Fruit fly (Drosophila melanogaster) whole organism, wandering third instar larva: ENCODE data around the gene Exn.
A peak's percentile ranks its signal among the peaks of the same experiment; 100 is the strongest.
"Not testable (repeated sequence)": the region's sequence is repeated elsewhere in the genome, so short reads cannot be mapped to it uniquely, and the experiment has no call there.

Source experiments
- Abd-B ChIP-seq: fragments of >200 bp; optimal IDR thresholded peaks from 2 replicates; lab custom pipeline; 2017; ENCODE audit warnings: missing biosample characterization, missing genetic modification characterization
- CG32264 ChIP-seq: fragments of 200-800 bp; sonication (Bioruptor generic); optimal IDR thresholded peaks from 2 replicates; lab custom pipeline; 2016; ENCODE audit warnings: missing biosample characterization, missing genetic modification characterization
- CG9705 ChIP-seq: fragments of 200-800 bp; sonication (Bioruptor generic); optimal IDR thresholded peaks from 2 replicates; lab custom pipeline; 2018; ENCODE audit warnings: missing biosample characterization, mild to moderate bottlenecking, missing genetic modification characterization
- CrebA ChIP-seq: fragments of 200-800 bp; sonication (Bioruptor generic); optimal IDR thresholded peaks from 2 replicates; lab custom pipeline; 2016; ENCODE audit warnings: missing biosample characterization, mild to moderate bottlenecking, missing genetic modification characterization, borderline replicate concordance
- Dfd ChIP-seq: fragments of >200 bp; optimal IDR thresholded peaks from 2 replicates; lab custom pipeline; 2017; ENCODE audit warnings: missing biosample characterization, missing genetic modification characterization
- Dif ChIP-seq: fragments of 200-275, 200-300 bp; sonication (Bioruptor generic); optimal IDR thresholded peaks from 2 replicates; lab custom pipeline; 2018; ENCODE audit warnings: missing biosample characterization, missing genetic modification characterization; ENCODE audit not compliant: partially characterized antibody
- GATAd ChIP-seq: sonication (Bioruptor generic); optimal IDR thresholded peaks from 2 replicates; lab custom pipeline; 2016; ENCODE audit warnings: missing biosample characterization, missing genetic modification characterization
- HLH106 ChIP-seq: fragments of 200-800 bp; optimal IDR thresholded peaks from 3 replicates; lab custom pipeline; 2019; ENCODE audit warnings: missing biosample characterization, mild to moderate bottlenecking, missing genetic modification characterization, moderate library complexity
- Hnf4 ChIP-seq: fragments of 200-800 bp; sonication (Bioruptor generic); optimal IDR thresholded peaks from 2 replicates; lab custom pipeline; 2016; ENCODE audit warnings: missing biosample characterization, mild to moderate bottlenecking, missing genetic modification characterization
- Hr78 ChIP-seq: fragments of >200 bp; optimal IDR thresholded peaks from 2 replicates; lab custom pipeline; 2017; ENCODE audit warnings: missing biosample characterization, missing genetic modification characterization
- Hr83 ChIP-seq: fragments of 200-300 bp; sonication (Bioruptor generic); optimal IDR thresholded peaks from 2 replicates; lab custom pipeline; 2016; ENCODE audit warnings: missing biosample characterization, mild to moderate bottlenecking, missing genetic modification characterization, moderate library complexity; ENCODE audit not compliant: poor library complexity, severe bottlenecking
- Jra ChIP-seq: sonication (Bioruptor generic); optimal IDR thresholded peaks from 2 replicates; lab custom pipeline; 2016; ENCODE audit warnings: missing biosample characterization, missing genetic modification characterization
- Mio ChIP-seq: sonication (Bioruptor generic); optimal IDR thresholded peaks from 2 replicates; lab custom pipeline; 2016; ENCODE audit warnings: missing biosample characterization, missing genetic modification characterization
- Myc ChIP-seq: fragments of >200 bp; optimal IDR thresholded peaks from 2 replicates; lab custom pipeline; 2017
- N ChIP-seq: fragments of >200 bp; optimal IDR thresholded peaks from 2 replicates; lab custom pipeline; 2018; ENCODE audit warnings: missing biosample characterization, missing external identifiers, missing genetic modification characterization
- OdsH ChIP-seq: fragments of 200-800 bp; sonication (Bioruptor generic); optimal IDR thresholded peaks from 2 replicates; lab custom pipeline; 2016; ENCODE audit warnings: missing biosample characterization, mild to moderate bottlenecking, missing genetic modification characterization
- Rel ChIP-seq, 2 experiments: fragments of 200-800 bp; sonication (Bioruptor generic) in 1 of 2; optimal IDR thresholded peaks; 2 replicates in 1 of 2; 3 replicates in 1 of 2; lab custom pipeline; 2016 to 2019; ENCODE audit warnings: mild to moderate bottlenecking in 2 of 2, missing biosample characterization in 2 of 2, missing genetic modification characterization in 2 of 2, moderate library complexity in 1 of 2
- Sp1 ChIP-seq: fragments of 200-800 bp; sonication (Bioruptor generic); optimal IDR thresholded peaks from 3 replicates; lab custom pipeline; 2019; ENCODE audit warnings: missing biosample characterization, mild to moderate bottlenecking, missing genetic modification characterization, moderate library complexity
- Vsx2 ChIP-seq: fragments of 200-300, 225-300 bp; sonication (Bioruptor generic); optimal IDR thresholded peaks from 2 replicates; lab custom pipeline; 2018; ENCODE audit warnings: missing biosample characterization, missing genetic modification characterization; ENCODE audit not compliant: partially characterized antibody
- br ChIP-seq: fragments of 200-800 bp; sonication (Bioruptor generic); optimal IDR thresholded peaks from 2 replicates; lab custom pipeline; 2016; ENCODE audit warnings: missing biosample characterization, missing genetic modification characterization
- brk ChIP-seq: fragments of 200-800 bp; sonication (Bioruptor generic); optimal IDR thresholded peaks from 2 replicates; lab custom pipeline; 2016; ENCODE audit warnings: missing biosample characterization, mild to moderate bottlenecking, missing genetic modification characterization
- dl ChIP-seq, 2 experiments: fragments of 175-275, 200-275 bp in 1 of 2; fragments of 200-275 bp in 1 of 2; sonication (Bioruptor generic); optimal IDR thresholded peaks; lab custom pipeline; 2018; ENCODE audit warnings: mild to moderate bottlenecking in 2 of 2, missing biosample characterization in 2 of 2, missing genetic modification characterization in 2 of 2, moderate library complexity in 2 of 2; ENCODE audit not compliant: partially characterized antibody in 2 of 2, insufficient read depth in 1 of 2
- dmrt93B ChIP-seq: fragments of 200-800 bp; sonication (Bioruptor generic); optimal IDR thresholded peaks from 2 replicates; lab custom pipeline; 2018; ENCODE audit warnings: missing biosample characterization, mild to moderate bottlenecking, missing genetic modification characterization
- dsf ChIP-seq: sonication (Bioruptor generic); optimal IDR thresholded peaks from 2 replicates; lab custom pipeline; 2016; ENCODE audit warnings: missing biosample characterization, missing genetic modification characterization, borderline replicate concordance
- ey ChIP-seq: fragments of 200-800 bp; sonication (Bioruptor generic); optimal IDR thresholded peaks from 2 replicates; lab custom pipeline; 2016; ENCODE audit warnings: missing biosample characterization, missing genetic modification characterization
- foxo ChIP-seq, 2 experiments: fragments of 200-800 bp; sonication (Bioruptor generic); optimal IDR thresholded peaks; 2 replicates in 1 of 2; 3 replicates in 1 of 2; lab custom pipeline; 2016 to 2017; ENCODE audit warnings: missing biosample characterization in 2 of 2, missing genetic modification characterization in 2 of 2
- fru ChIP-seq: fragments of 200-800 bp; sonication (Bioruptor generic); optimal IDR thresholded peaks from 3 replicates; lab custom pipeline; 2016; ENCODE audit warnings: missing biosample characterization, mild to moderate bottlenecking, missing genetic modification characterization
- h ChIP-seq: fragments of 200-800 bp; sonication (Bioruptor generic); optimal IDR thresholded peaks from 3 replicates; lab custom pipeline; 2016; ENCODE audit warnings: missing biosample characterization, mild to moderate bottlenecking, missing genetic modification characterization
- jim ChIP-seq: fragments of 175-275, 200-325 bp; sonication (Bioruptor generic); optimal IDR thresholded peaks from 2 replicates; lab custom pipeline; 2016; ENCODE audit warnings: missing biosample characterization, mild to moderate bottlenecking, missing genetic modification characterization
- lola ChIP-seq: fragments of >200 bp; optimal IDR thresholded peaks from 2 replicates; lab custom pipeline; 2017; ENCODE audit warnings: missing biosample characterization, missing genetic modification characterization
- pan ChIP-seq: fragments of >200 bp; optimal IDR thresholded peaks from 2 replicates; lab custom pipeline; 2017
- psq ChIP-seq: fragments of 200-800 bp; sonication (Bioruptor generic); optimal IDR thresholded peaks from 3 replicates; lab custom pipeline; 2017; ENCODE audit warnings: missing biosample characterization, mild to moderate bottlenecking, missing genetic modification characterization, moderate library complexity
- rgr ChIP-seq: fragments of 200-800 bp; sonication (Bioruptor generic); optimal IDR thresholded peaks from 3 replicates; lab custom pipeline; 2016; ENCODE audit warnings: missing biosample characterization, mild to moderate bottlenecking, missing genetic modification characterization
- sage ChIP-seq: fragments of 200-800 bp; sonication (Bioruptor generic); optimal IDR thresholded peaks from 2 replicates; lab custom pipeline; 2016; ENCODE audit warnings: missing biosample characterization, mild to moderate bottlenecking, missing genetic modification characterization
- sv ChIP-seq: fragments of 200-800 bp; sonication (Bioruptor generic); optimal IDR thresholded peaks from 3 replicates; lab custom pipeline; 2016; ENCODE audit warnings: missing biosample characterization, missing genetic modification characterization
- tai ChIP-seq: sonication (Bioruptor generic); optimal IDR thresholded peaks from 2 replicates; lab custom pipeline; 2016; ENCODE audit warnings: missing biosample characterization, missing genetic modification characterization
- usp ChIP-seq: fragments of >200 bp; optimal IDR thresholded peaks from 2 replicates; lab custom pipeline; 2017; ENCODE audit warnings: missing biosample characterization, missing genetic modification characterization
- woc ChIP-seq: sonication (Bioruptor generic); optimal IDR thresholded peaks from 2 replicates; lab custom pipeline; 2016; ENCODE audit warnings: missing biosample characterization, mild to moderate bottlenecking, missing genetic modification characterization

Gene Exn

DNA sequence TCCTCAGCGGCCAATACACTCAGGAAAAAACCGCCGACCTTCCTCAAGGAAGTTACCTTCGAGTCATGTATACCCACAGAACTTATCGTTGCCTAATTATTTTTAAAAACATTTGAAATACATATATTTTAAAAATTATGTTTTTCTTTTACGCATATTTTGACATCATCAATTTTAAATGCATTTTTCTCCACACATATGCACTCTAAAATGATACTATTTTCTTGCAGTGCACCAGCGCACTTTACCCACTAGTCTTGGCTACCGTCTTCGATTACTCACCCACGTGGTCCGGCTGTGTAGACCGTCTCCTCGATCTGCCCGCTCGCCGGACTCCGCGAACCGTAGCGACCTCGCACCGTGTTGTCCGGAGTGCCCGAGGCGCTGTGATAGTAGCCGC is 28.5 kb upstream of the Exn start:
- TF ChIP-seq dmrt93B (GFP tag; lab: Kevin White, UChicago) (no peak), CrebA (no peak), rgr (GFP tag; lab: Kevin White, UChicago) (peak; percentile 4), tai (GFP tag; lab: Kevin White, UChicago) (no peak), HLH106 (no peak), br (GFP tag; lab: Kevin White, UChicago) (peak; percentile 16), Jra (GFP tag; lab: Kevin White, UChicago) (no peak), Sp1 (GFP tag; lab: Kevin White, UChicago) (no peak)

DNA sequence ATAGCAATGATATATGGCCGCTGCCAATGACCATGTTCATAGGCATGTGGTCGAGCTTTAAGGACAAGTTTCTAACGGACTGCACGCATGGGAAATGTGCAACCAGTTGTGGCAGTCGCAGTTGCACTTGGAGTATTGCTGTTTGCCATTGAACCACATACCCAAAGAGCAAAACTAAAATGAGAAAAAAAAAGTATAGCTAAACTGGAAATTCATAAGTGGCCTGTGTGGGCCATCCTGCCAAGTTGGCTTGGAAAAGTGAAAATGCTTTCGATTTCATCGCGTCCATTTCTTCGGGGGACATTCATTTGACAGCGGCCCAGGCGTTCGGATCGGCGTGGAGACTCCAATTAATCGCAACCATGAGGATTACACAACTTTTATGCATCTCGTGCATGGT is 25.8 kb upstream of the Exn start, which contains the start of gene Obp73a:
Gene Obp73a, plus strand, starts transcription at position 301 of the 400 bp plus-strand sequence.
- no peak for TF ChIP-seq Sp1 (GFP tag; lab: Kevin White, UChicago)
- TF ChIP-seq ey = no peak
- TF ChIP-seq brk (GFP tag; lab: Kevin White, UChicago) = no peak
- TF ChIP-seq pan (lab: Kevin White, UChicago) = no peak
- no peak for TF ChIP-seq lola (GFP tag; lab: Kevin White, UChicago)
- no peak for TF ChIP-seq sage (GFP tag; lab: Kevin White, UChicago)
- no peak for TF ChIP-seq jim
- TF ChIP-seq Dfd = no peak
- no peak for TF ChIP-seq Mio
- TF ChIP-seq Hr78 (GFP tag; lab: Kevin White, UChicago) = no peak
- no peak for TF ChIP-seq OdsH (GFP tag; lab: Kevin White, UChicago)
- TF ChIP-seq Jra (GFP tag; lab: Kevin White, UChicago) = no peak
- no peak for TF ChIP-seq dmrt93B (GFP tag; lab: Kevin White, UChicago)
- TF ChIP-seq CG9705 (GFP tag; lab: Kevin White, UChicago) = no peak
- TF ChIP-seq sv = no peak
- no peak for TF ChIP-seq foxo (GFP tag; optimal IDR thresholded peaks at IDR 0.05; lab: Kevin White, UChicago)
- no peak for TF ChIP-seq fru (GFP tag; lab: Kevin White, UChicago)
- no peak for TF ChIP-seq woc (GFP tag; lab: Kevin White, UChicago)
- TF ChIP-seq psq (GFP tag; lab: Kevin White, UChicago) = no peak
- TF ChIP-seq Vsx2 = no peak

DNA sequence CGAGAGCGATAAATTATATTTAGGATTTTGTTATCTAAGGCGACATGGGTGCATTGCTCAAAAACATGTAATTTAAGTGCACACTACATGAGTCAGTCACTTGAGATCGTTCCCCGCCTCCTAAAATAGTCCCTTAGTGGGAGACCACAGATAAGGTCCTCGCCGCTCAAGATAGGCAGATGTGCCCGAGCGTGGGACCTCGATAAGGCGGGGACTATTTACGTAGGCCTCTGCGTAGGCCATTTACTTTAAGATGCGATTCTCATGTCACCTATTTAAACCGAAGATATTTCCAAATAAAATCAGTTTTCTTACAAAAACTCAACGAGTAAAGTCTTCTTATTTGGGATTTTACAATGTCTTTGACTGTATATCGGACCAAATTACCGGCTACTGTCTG is 15.3 kb upstream of the Exn start, which contains the start of gene Ogdh:
Gene Ogdh, plus strand, starts transcription at position 301 of the 400 bp plus-strand sequence.
- TF ChIP-seq sv; brk (GFP tag; lab: Kevin White, UChicago); sage (GFP tag; lab: Kevin White, UChicago): not testable (repeated sequence)

DNA sequence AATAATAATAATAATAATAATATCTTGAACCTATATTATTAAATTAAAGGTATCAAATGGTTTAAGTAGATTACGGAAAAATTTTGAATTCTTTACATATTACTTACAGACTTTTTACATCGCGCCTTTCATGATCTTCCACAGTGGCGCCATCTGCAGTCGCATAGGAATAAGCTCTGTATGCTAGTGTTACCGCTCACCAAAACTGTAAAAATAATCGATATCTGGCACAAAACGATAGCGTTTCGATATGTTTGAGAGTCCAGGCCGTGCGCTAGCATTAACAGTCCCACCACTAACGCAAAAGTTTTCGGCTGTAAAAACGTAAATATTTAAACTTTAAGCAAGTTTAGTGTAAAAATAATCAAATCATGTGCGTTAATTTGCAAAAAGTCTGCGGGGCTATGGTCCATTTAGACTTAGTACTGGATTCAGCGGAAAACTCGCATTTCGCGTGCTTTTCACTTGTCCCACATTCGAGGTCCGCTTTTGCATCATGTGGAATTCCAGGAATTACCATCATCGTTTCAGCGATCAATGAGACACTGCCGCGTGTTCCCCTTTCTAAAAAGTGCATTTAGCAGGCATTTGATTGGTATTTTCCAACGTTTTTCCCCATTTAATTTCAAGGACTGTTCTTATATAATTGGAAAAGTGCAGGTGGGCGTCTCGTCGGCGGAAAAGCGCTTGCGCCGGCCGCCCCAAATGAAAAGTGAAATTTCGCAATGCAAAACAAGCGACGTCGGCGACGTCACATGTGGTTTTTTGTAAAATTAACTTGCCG is 14.4 kb upstream of the Exn start:
- TF ChIP-seq pan (lab: Kevin White, UChicago) = no peak
- peak; percentile 34 for TF ChIP-seq Hnf4 (GFP tag; lab: Kevin White, UChicago)
- no peak for TF ChIP-seq lola (GFP tag; lab: Kevin White, UChicago)
- peak; percentile 50 for TF ChIP-seq Hr83
- peak in 1 of 2 experiments; percentile 28 for TF ChIP-seq foxo (GFP tag; optimal IDR thresholded peaks at IDR 0.05; lab: Kevin White, UChicago)
- TF ChIP-seq Dif (GFP tag; lab: Kevin White, UChicago) = no peak
- no peak for TF ChIP-seq Vsx2
- peak; percentile 47 for TF ChIP-seq Myc (lab: Kevin White, UChicago)
- TF ChIP-seq Jra (GFP tag; lab: Kevin White, UChicago) = no peak
- no peak for TF ChIP-seq CG32264 (GFP tag; lab: Kevin White, UChicago)
- TF ChIP-seq tai (GFP tag; lab: Kevin White, UChicago) = no peak
- no peak for TF ChIP-seq psq (GFP tag; lab: Kevin White, UChicago)
- TF ChIP-seq Mio = no peak
- TF ChIP-seq OdsH (GFP tag; lab: Kevin White, UChicago) = no peak
- TF ChIP-seq dsf (GFP tag; lab: Kevin White, UChicago) = no peak
- no peak for TF ChIP-seq br (GFP tag; lab: Kevin White, UChicago)
- no peak for TF ChIP-seq GATAd (GFP tag; lab: Kevin White, UChicago)
- TF ChIP-seq ey = no peak
- TF ChIP-seq Sp1 (GFP tag; lab: Kevin White, UChicago) = no peak
- TF ChIP-seq dl (GFP tag; optimal IDR thresholded peaks at IDR 0.05; lab: Kevin White, UChicago; ENCODE audit: insufficient read depth in 1 of 2, partially characterized antibody in 2 of 2) = peak in 1 of 2 experiments; percentile 35
- peak; percentile 68 for TF ChIP-seq brk (GFP tag; lab: Kevin White, UChicago)
- no peak for TF ChIP-seq N (GFP tag; lab: Kevin White, UChicago)
- TF ChIP-seq Abd-B (GFP tag; lab: Kevin White, UChicago) = no peak
- peak; percentile 48 for TF ChIP-seq h (GFP tag; lab: Kevin White, UChicago)
- TF ChIP-seq HLH106 = no peak
- TF ChIP-seq rgr (GFP tag; lab: Kevin White, UChicago) = peak; percentile 35
- peak; percentile 17 for TF ChIP-seq sage (GFP tag; lab: Kevin White, UChicago)
- no peak for TF ChIP-seq Rel (GFP tag; optimal IDR thresholded peaks at IDR 0.05; lab: Kevin White, UChicago)
- peak; percentile 68 for TF ChIP-seq Rel (tag; optimal IDR thresholded peaks at IDR 0.05; lab: Kevin White, UChicago)
- TF ChIP-seq Hr78 (GFP tag; lab: Kevin White, UChicago) = no peak
- no peak for TF ChIP-seq jim
- no peak for TF ChIP-seq usp (GFP tag; lab: Kevin White, UChicago)
- TF ChIP-seq woc (GFP tag; lab: Kevin White, UChicago) = no peak
- TF ChIP-seq CG9705 (GFP tag; lab: Kevin White, UChicago) = no peak
- no peak for TF ChIP-seq CrebA
- no peak for TF ChIP-seq Dfd
- no peak for TF ChIP-seq fru (GFP tag; lab: Kevin White, UChicago)
